Worm (Caenorhabditis elegans) whole organism, L1 larva: ENCODE data around the gene fbxa-210.

Source experiments
- dpl-1 ChIP-seq, 3 experiments: fragments of 150-350 bp in 2 of 3; sonication (generic microtip) in 1 of 3; optimal IDR thresholded peaks; 2 replicates each; lab custom pipeline; 2014 to 2017; ENCODE audit warnings: missing biosample characterization in 3 of 3, missing genetic modification characterization in 3 of 3, missing genetic modification reagents in 3 of 3
- fos-1 ChIP-seq: fragments of 150-350 bp; optimal IDR thresholded peaks from 2 replicates; lab custom pipeline; 2014; ENCODE audit warnings: missing biosample characterization, missing genetic modification characterization
- pax-3 ChIP-seq: fragments of 200-800 bp; sonication (Bioruptor generic); optimal IDR thresholded peaks from 2 replicates; lab custom pipeline; 2018; ENCODE audit warnings: mild to moderate bottlenecking, missing genetic modification characterization, moderate library complexity, missing compliant biosample characterization
- skn-1 ChIP-seq: fragments of 150-350 bp; optimal IDR thresholded peaks from 2 replicates; lab custom pipeline; 2014; ENCODE audit warnings: missing biosample characterization, missing genetic modification characterization
- snu-23 ChIP-seq: sonication (generic microtip); optimal IDR thresholded peaks from 2 replicates; lab custom pipeline; 2016; ENCODE audit warnings: missing genetic modification characterization, missing compliant biosample characterization
- ztf-11 ChIP-seq, 2 experiments: sonication (generic microtip); optimal IDR thresholded peaks; 2 replicates each; lab custom pipeline; 2016 to 2017; ENCODE audit warnings: missing genetic modification characterization in 2 of 2, missing biosample characterization in 1 of 2, missing compliant biosample characterization in 1 of 2

- TF ChIP-seq pax-3 (tag; lab: Kevin White, UChicago) (no peak), snu-23 (GFP tag; lab: Kevin White, UChicago) (no peak), skn-1 (tag; lab: Kevin White, UChicago) (no peak), ztf-11 (tag; optimal IDR thresholded peaks at IDR 0.05; lab: Kevin White, UChicago) (no peak), dpl-1 (GFP tag; optimal IDR thresholded peaks at IDR 0.05; lab: Kevin White, UChicago) (no peak), fos-1 (tag; lab: Kevin White, UChicago) (no peak)
Observed at ce11 chrV:18081857-18082256, 43.3 kb upstream of the fbxa-210 start, which contains the start of gene nova-1.
